Fruit fly (Drosophila melanogaster) whole organism, embryonic: ENCODE results near the gene Cdc14.

Source experiments
- Adf1 ChIP-seq: fragments of 200-800 bp; sonication (Bioruptor generic); IDR thresholded peaks from 2 replicates; pipeline ENCODE4 v1.3.6; 2022; ENCODE audit warnings: missing biosample characterization, missing genetic modification characterization
- Asciz ChIP-seq: fragments of 200-800 bp; sonication (Bioruptor generic); optimal IDR thresholded peaks from 2 replicates; lab custom pipeline; 2017; ENCODE audit warnings: missing biosample characterization, mild to moderate bottlenecking, missing genetic modification characterization, missing genetic modification reagents
- Atf-2 ChIP-seq: fragments of 200-800 bp; sonication (Bioruptor generic); optimal IDR thresholded peaks from 2 replicates; lab custom pipeline; 2016; ENCODE audit warnings: missing biosample characterization, missing genetic modification characterization
- CG10979 ChIP-seq: fragments of 200-800 bp; sonication (Bioruptor generic); optimal IDR thresholded peaks from 2 replicates; lab custom pipeline; 2018; ENCODE audit warnings: missing biosample characterization, mild to moderate bottlenecking, missing genetic modification characterization, moderate library complexity
- CG12071 ChIP-seq: fragments of 200-800 bp; sonication (Bioruptor generic); optimal IDR thresholded peaks from 3 replicates; lab custom pipeline; 2018; ENCODE audit warnings: missing biosample characterization, mild to moderate bottlenecking, missing genetic modification characterization
- CG13624 ChIP-seq: fragments of 200-800 bp; sonication (Bioruptor generic); optimal IDR thresholded peaks from 2 replicates; lab custom pipeline; 2016; ENCODE audit warnings: missing biosample characterization, missing genetic modification characterization
- CG14014 ChIP-seq: fragments of 200-800 bp; sonication (Bioruptor generic); IDR thresholded peaks from 2 replicates; pipeline ENCODE4 v1.3.6; 2022; ENCODE audit warnings: missing biosample characterization, missing genetic modification characterization
- CG14050 ChIP-seq: fragments of 200-800 bp; sonication (Bioruptor generic); IDR thresholded peaks from 3 replicates; pipeline ENCODE4 v1.3.6; 2022; ENCODE audit warnings: missing biosample characterization, missing genetic modification characterization
- CG14965 ChIP-seq: fragments of 200-800 bp; sonication (Bioruptor generic); optimal IDR thresholded peaks from 2 replicates; lab custom pipeline; 2016; ENCODE audit warnings: missing biosample characterization, missing genetic modification characterization, borderline replicate concordance
- CG17612 ChIP-seq: fragments of 200-800 bp; sonication (Bioruptor generic); IDR thresholded peaks from 2 replicates; pipeline ENCODE4 v1.3.6; 2022; ENCODE audit warnings: missing biosample characterization, missing genetic modification characterization
- CG18764 ChIP-seq: fragments of 200-800 bp; sonication (Bioruptor generic); optimal IDR thresholded peaks from 3 replicates; lab custom pipeline; 2016; ENCODE audit warnings: missing biosample characterization, missing genetic modification characterization
- CG2678 ChIP-seq: fragments of 200-800 bp; sonication (Bioruptor generic); optimal IDR thresholded peaks from 3 replicates; lab custom pipeline; 2019; ENCODE audit warnings: missing biosample characterization, mild to moderate bottlenecking, missing genetic modification characterization, moderate library complexity
- CG31224 ChIP-seq: fragments of 200-800 bp; sonication (Bioruptor generic); IDR thresholded peaks from 2 replicates; pipeline ENCODE4 v1.3.6; 2022; ENCODE audit warnings: missing biosample characterization, missing genetic modification characterization
- CG32772 ChIP-seq: fragments of 200-800 bp; sonication (Bioruptor generic); IDR thresholded peaks from 2 replicates; pipeline ENCODE4 v1.3.6; 2022; ENCODE audit warnings: missing biosample characterization, missing genetic modification characterization
- CG3995 ChIP-seq: fragments of 200-800 bp; sonication (Bioruptor generic); optimal IDR thresholded peaks from 3 replicates; lab custom pipeline; 2016; ENCODE audit warnings: missing biosample characterization, missing genetic modification characterization
- CG4282 ChIP-seq: fragments of 200-800 bp; sonication (Bioruptor generic); optimal IDR thresholded peaks from 2 replicates; lab custom pipeline; 2016; ENCODE audit warnings: missing biosample characterization, missing genetic modification characterization
- CG6791 ChIP-seq: fragments of 200-800 bp; sonication (Bioruptor generic); IDR thresholded peaks from 3 replicates; pipeline ENCODE4 v1.3.6; 2022; ENCODE audit warnings: missing biosample characterization, missing genetic modification characterization; ENCODE audit not compliant: partially characterized antibody
- CG7928 ChIP-seq: fragments of 200-800 bp; sonication (Bioruptor generic); optimal IDR thresholded peaks from 2 replicates; lab custom pipeline; 2017; ENCODE audit warnings: missing biosample characterization, mild to moderate bottlenecking, missing genetic modification characterization
- CG8359 ChIP-seq: fragments of 200-800 bp; sonication (Bioruptor generic); optimal IDR thresholded peaks from 2 replicates; lab custom pipeline; 2017; ENCODE audit warnings: missing biosample characterization, mild to moderate bottlenecking, missing genetic modification characterization, borderline replicate concordance
- CG8924 ChIP-seq: fragments of 200-800 bp; optimal IDR thresholded peaks from 3 replicates; lab custom pipeline; 2019; ENCODE audit warnings: missing biosample characterization, mild to moderate bottlenecking, missing genetic modification characterization, moderate library complexity
- CG8944 ChIP-seq: fragments of 200-800 bp; sonication (Bioruptor generic); optimal IDR thresholded peaks from 3 replicates; lab custom pipeline; 2016; ENCODE audit warnings: missing biosample characterization, missing genetic modification characterization
- CG9437 ChIP-seq: fragments of 200-800 bp; sonication (Bioruptor generic); optimal IDR thresholded peaks from 2 replicates; lab custom pipeline; 2018; ENCODE audit warnings: missing biosample characterization, mild to moderate bottlenecking, missing genetic modification characterization
- D ChIP-seq, 2 experiments: fragments of 200-800 bp in 1 of 2; fragments of >200 bp in 1 of 2; sonication (Bioruptor generic) in 1 of 2; optimal IDR thresholded peaks; 2 replicates in 1 of 2; 3 replicates in 1 of 2; lab custom pipeline; 2017; ENCODE audit warnings: mild to moderate bottlenecking in 1 of 2, missing biosample characterization in 1 of 2, missing genetic modification characterization in 1 of 2, missing genetic modification reagents in 1 of 2
- HLH4C ChIP-seq: fragments of 200-800 bp; sonication (Bioruptor generic); IDR thresholded peaks from 3 replicates; pipeline ENCODE4 v1.3.6; 2022; ENCODE audit warnings: missing biosample characterization, missing genetic modification characterization; ENCODE audit not compliant: partially characterized antibody
- HLHmδ ChIP-seq: fragments of 200-800 bp; sonication (Bioruptor generic); optimal IDR thresholded peaks from 2 replicates; lab custom pipeline; 2018; ENCODE audit warnings: missing biosample characterization, mild to moderate bottlenecking, missing genetic modification characterization, moderate library complexity
- HmgZ ChIP-seq: fragments of 200-800 bp; sonication (Bioruptor generic); optimal IDR thresholded peaks from 2 replicates; lab custom pipeline; 2018; ENCODE audit warnings: missing biosample characterization, mild to moderate bottlenecking, missing genetic modification characterization
- Kr ChIP-seq: fragments of 200-800 bp; sonication (Bioruptor generic); optimal IDR thresholded peaks from 2 replicates; lab custom pipeline; 2017; ENCODE audit warnings: missing biosample characterization, mild to moderate bottlenecking, missing genetic modification characterization
- Lhr ChIP-seq: fragments of 200-800 bp; sonication (Bioruptor generic); optimal IDR thresholded peaks from 3 replicates; lab custom pipeline; 2017; ENCODE audit warnings: mild to moderate bottlenecking, missing biosample characterization, missing genetic modification reagents, missing genetic modification characterization
- Lpt ChIP-seq: fragments of >200 bp; optimal IDR thresholded peaks from 2 replicates; lab custom pipeline; 2018; ENCODE audit warnings: missing biosample characterization, missing genetic modification characterization
- NFAT ChIP-seq: fragments of 200-800 bp; sonication (Bioruptor generic); IDR thresholded peaks from 2 replicates; pipeline ENCODE4 v1.3.6; 2022; ENCODE audit warnings: missing biosample characterization, missing genetic modification characterization
- NfI ChIP-seq: fragments of 200-800 bp; sonication (Bioruptor generic); optimal IDR thresholded peaks from 3 replicates; lab custom pipeline; 2018; ENCODE audit warnings: missing biosample characterization, mild to moderate bottlenecking, missing genetic modification characterization, moderate library complexity
- Optix ChIP-seq: fragments of 200-800 bp; sonication (Bioruptor generic); IDR thresholded peaks from 3 replicates; pipeline ENCODE4 v1.3.6; 2022; ENCODE audit warnings: missing biosample characterization, missing genetic modification characterization
- Stat92E ChIP-seq, 3 experiments: fragments of >200 bp in 2 of 3; fragments of 200-800 bp in 1 of 3; sonication (Bioruptor generic) in 1 of 3; optimal IDR thresholded peaks; 2 replicates each; lab custom pipeline; 2017 to 2019; ENCODE audit warnings: missing biosample characterization in 3 of 3, missing genetic modification characterization in 3 of 3, mild to moderate bottlenecking in 1 of 3, moderate library complexity in 1 of 3
- abd-A ChIP-seq: fragments of 200-800 bp; sonication (Bioruptor generic); optimal IDR thresholded peaks from 3 replicates; lab custom pipeline; 2019; ENCODE audit warnings: missing biosample characterization, mild to moderate bottlenecking, missing genetic modification characterization, moderate library complexity
- ap ChIP-seq: fragments of 200-800 bp; sonication (Bioruptor generic); IDR thresholded peaks from 2 replicates; pipeline ENCODE4 v1.3.6; 2022; ENCODE audit warnings: missing biosample characterization, missing genetic modification characterization
- bcd ChIP-seq: fragments of 200-800 bp; sonication (Bioruptor generic); optimal IDR thresholded peaks from 2 replicates; lab custom pipeline; 2017; ENCODE audit warnings: missing biosample characterization, mild to moderate bottlenecking, missing genetic modification characterization
- ci ChIP-seq: fragments of 200-800 bp; sonication (Bioruptor generic); IDR thresholded peaks from 3 replicates; pipeline ENCODE4 v1.3.6; 2022; ENCODE audit warnings: missing biosample characterization, missing genetic modification characterization
- crp ChIP-seq, 2 experiments: fragments of 200-800 bp; sonication (Bioruptor generic); optimal IDR thresholded peaks; 2 replicates in 1 of 2; 3 replicates in 1 of 2; lab custom pipeline; 2017; ENCODE audit warnings: missing biosample characterization in 2 of 2, missing genetic modification characterization in 2 of 2, mild to moderate bottlenecking in 1 of 2, moderate library complexity in 1 of 2
- dmrt99B ChIP-seq: fragments of 200-800 bp; sonication (Bioruptor generic); optimal IDR thresholded peaks from 2 replicates; lab custom pipeline; 2018; ENCODE audit warnings: missing biosample characterization, mild to moderate bottlenecking, missing genetic modification characterization, moderate library complexity
- dysf ChIP-seq: fragments of 200-800 bp; sonication (Bioruptor generic); IDR thresholded peaks from 3 replicates; pipeline ENCODE4 v1.3.6; 2022; ENCODE audit warnings: missing biosample characterization, missing genetic modification characterization
- emc ChIP-seq: fragments of 200-800 bp; sonication (Bioruptor generic); optimal IDR thresholded peaks from 2 replicates; lab custom pipeline; 2016; ENCODE audit warnings: missing biosample characterization, missing genetic modification characterization
- eve ChIP-seq, 2 experiments: fragments of >200 bp; optimal IDR thresholded peaks; 2 replicates each; lab custom pipeline; 2017; ENCODE audit warnings: missing biosample characterization in 2 of 2, missing genetic modification characterization in 2 of 2
- grau ChIP-seq: fragments of 200-800 bp; optimal IDR thresholded peaks from 3 replicates; lab custom pipeline; 2019; ENCODE audit warnings: missing biosample characterization, mild to moderate bottlenecking, missing genetic modification characterization, moderate library complexity
- grn ChIP-seq: fragments of 200-800 bp; sonication (Bioruptor generic); optimal IDR thresholded peaks from 3 replicates; lab custom pipeline; 2017; ENCODE audit warnings: missing biosample characterization, missing genetic modification characterization
- her ChIP-seq: fragments of 200-800 bp; sonication (Bioruptor generic); optimal IDR thresholded peaks from 2 replicates; lab custom pipeline; 2016; ENCODE audit warnings: missing biosample characterization, missing genetic modification characterization
- klu ChIP-seq: fragments of 200-800 bp; sonication (Bioruptor generic); IDR thresholded peaks from 2 replicates; pipeline ENCODE4 v1.3.6; 2022; ENCODE audit warnings: missing biosample characterization, missing genetic modification characterization
- mirr ChIP-seq: fragments of 200-800 bp; sonication (Bioruptor generic); optimal IDR thresholded peaks from 3 replicates; lab custom pipeline; 2018; ENCODE audit warnings: missing biosample characterization, mild to moderate bottlenecking, missing genetic modification characterization
- sc ChIP-seq, 3 experiments: fragments of >200 bp in 2 of 3; fragments of 200-800 bp in 1 of 3; sonication (Bioruptor generic) in 1 of 3; optimal IDR thresholded peaks; 2 replicates in 2 of 3; 3 replicates in 1 of 3; lab custom pipeline; 2017; ENCODE audit warnings: mild to moderate bottlenecking in 1 of 3, missing biosample characterization in 1 of 3, missing genetic modification characterization in 1 of 3, missing genetic modification reagents in 1 of 3
- trh ChIP-seq: fragments of 200-800 bp; sonication (Bioruptor generic); optimal IDR thresholded peaks from 2 replicates; lab custom pipeline; 2016; ENCODE audit warnings: missing biosample characterization, missing genetic modification characterization
- wor ChIP-seq: fragments of 200-800 bp; sonication (Bioruptor generic); IDR thresholded peaks from 2 replicates; pipeline ENCODE4 v1.3.6; 2022; ENCODE audit warnings: missing biosample characterization, missing genetic modification characterization

Gene Cdc14

DNA sequence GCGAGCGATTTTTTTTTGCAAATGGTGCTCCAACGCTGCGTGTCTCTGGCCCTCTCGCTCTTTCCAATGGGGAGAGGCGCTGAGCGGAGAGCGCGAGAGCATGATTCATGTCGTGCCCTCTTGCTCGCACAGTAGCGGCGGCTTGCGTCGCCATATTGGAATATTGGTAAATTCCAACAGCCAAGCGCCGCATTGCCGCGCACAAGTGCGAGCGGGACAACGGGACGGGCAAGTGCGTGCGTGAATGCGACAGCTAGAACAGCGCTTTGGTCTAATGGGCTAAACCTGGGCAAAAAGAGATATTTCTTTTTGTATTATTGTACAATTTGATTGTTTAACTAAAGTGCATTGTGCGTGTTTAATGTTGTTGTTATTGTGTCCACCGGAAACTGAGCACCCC, 17.7 kb upstream of the Cdc14 start (continued):
- peak; percentile 52 for TF ChIP-seq HLHmδ (GFP tag; lab: Kevin White, UChicago)
- no peak for TF ChIP-seq Kr (GFP tag; lab: Kevin White, UChicago)
- no peak for TF ChIP-seq CG4282 (GFP tag; lab: Kevin White, UChicago)
- TF ChIP-seq CG18764 (GFP tag; lab: Kevin White, UChicago): no peak
- TF ChIP-seq CG17612 (GFP tag; lab: Robert Waterston, UW): no peak
- TF ChIP-seq HmgZ (tag; lab: Kevin White, UChicago): peak; percentile 79
- TF ChIP-seq CG9437 (GFP tag; lab: Kevin White, UChicago): no peak
- peak; percentile 33 for TF ChIP-seq bcd
- peak; percentile 36 for TF ChIP-seq NfI (GFP tag; lab: Kevin White, UChicago)
- TF ChIP-seq Optix (GFP tag; lab: Robert Waterston, UW): no peak
- TF ChIP-seq CG14050: no peak
- peak; percentile 65; the same call in 2 of the 3 replicates for TF ChIP-seq CG6791 (GFP tag; lab: Robert Waterston, UW)
- no peak for TF ChIP-seq CG7928 (GFP tag; lab: Kevin White, UChicago)
- TF ChIP-seq ci (GFP tag; lab: Robert Waterston, UW): peak; percentile 75
- TF ChIP-seq Lhr (GFP tag; lab: Kevin White, UChicago): no peak
- peak; percentile 74 for TF ChIP-seq CG8924 (tag; lab: Kevin White, UChicago)
- peak; percentile 86 for TF ChIP-seq CG32772 (GFP tag; lab: Robert Waterston, UW)
- TF ChIP-seq CG14014: 0 out of 2 replicates have a peak, but pooled peaks have one; percentile 27
- no peak for TF ChIP-seq CG8359 (GFP tag; lab: Kevin White, UChicago)
- TF ChIP-seq trh: no peak
- no peak for TF ChIP-seq Atf-2 (GFP tag; lab: Kevin White, UChicago)
- TF ChIP-seq CG8944 (GFP tag; lab: Kevin White, UChicago): no peak
- peak; percentile 70 for TF ChIP-seq Adf1 (GFP tag; lab: Robert Waterston, UW)
- TF ChIP-seq CG10979 (tag; lab: Kevin White, UChicago): no peak
- no peak for TF ChIP-seq CG14965
- peak; percentile 29 for TF ChIP-seq grn
- peak; percentile 88 for TF ChIP-seq abd-A (tag; lab: Kevin White, UChicago)
- TF ChIP-seq NFAT (GFP tag; lab: Robert Waterston, UW): peak; percentile 62; the same call in 1 of the 2 replicates
- TF ChIP-seq grau (tag; lab: Kevin White, UChicago): peak; percentile 6
- TF ChIP-seq dysf (GFP tag; lab: Robert Waterston, UW): no peak
- TF ChIP-seq CG12071: no peak
- no peak for TF ChIP-seq Stat92E (GFP tag; optimal IDR thresholded peaks at IDR 0.05; lab: Kevin White, UChicago)
- no peak for TF ChIP-seq CG31224 (GFP tag; lab: Robert Waterston, UW)
- TF ChIP-seq sc (optimal IDR thresholded peaks at IDR 0.05; lab: Kevin White, UChicago): no peak
- no peak for TF ChIP-seq sc (GFP tag; optimal IDR thresholded peaks at IDR 0.05; lab: Kevin White, UChicago)
- peak; percentile 22 for TF ChIP-seq dmrt99B (tag; lab: Kevin White, UChicago)
- no peak for TF ChIP-seq wor (GFP tag; lab: Robert Waterston, UW)
- TF ChIP-seq ap: no peak
- TF ChIP-seq crp (GFP tag; optimal IDR thresholded peaks at IDR 0.05; lab: Kevin White, UChicago): no peak
- no peak for TF ChIP-seq D (optimal IDR thresholded peaks at IDR 0.05; lab: Kevin White, UChicago)
- no peak for TF ChIP-seq D (GFP tag; optimal IDR thresholded peaks at IDR 0.05; lab: Kevin White, UChicago)
- TF ChIP-seq HLH4C (GFP tag; lab: Robert Waterston, UW): peak; percentile 35
- TF ChIP-seq Asciz (GFP tag; lab: Kevin White, UChicago): no peak
- no peak for TF ChIP-seq eve (GFP tag; optimal IDR thresholded peaks at IDR 0.05; lab: Kevin White, UChicago)
- peak; percentile 38 for TF ChIP-seq CG13624 (GFP tag; lab: Kevin White, UChicago)
- TF ChIP-seq Lpt (GFP tag; lab: Kevin White, UChicago): no peak
- no peak for TF ChIP-seq her (GFP tag; lab: Kevin White, UChicago)
- TF ChIP-seq klu (GFP tag; lab: Robert Waterston, UW): 0 out of 2 replicates have a peak, but pooled peaks have one; percentile 12
- no peak for TF ChIP-seq emc (GFP tag; lab: Kevin White, UChicago)
- peak; percentile 49 for TF ChIP-seq mirr
- no peak for TF ChIP-seq CG3995 (GFP tag; lab: Kevin White, UChicago)
- TF ChIP-seq CG2678: peak; percentile 14
